Fruit fly (Drosophila melanogaster): ENCODE data around the gene rdgA.

The rdgA gene

dm6 chrX:8900094-8900493 is 6.8 kb upstream of the rdgA start, which contains the start of gene Uros1 (continued):
- TF ChIP-seq D19A (tag; optimal IDR thresholded peaks at IDR 0.05) = no peak
- TF ChIP-seq so (GFP tag; IDR thresholded peaks at IDR 0.05) = no peak
- no peak for TF ChIP-seq CG7372 (GFP tag; IDR thresholded peaks at IDR 0.05)
- peak; percentile 38; the same call in 1 of the 2 replicates for TF ChIP-seq hbn (GFP tag; IDR thresholded peaks at IDR 0.05; ENCODE audit: partially characterized antibody)
- no peak for TF ChIP-seq salm (tag; optimal IDR thresholded peaks at IDR 0.05)
- TF ChIP-seq nerfin-2 (GFP tag; IDR thresholded peaks at IDR 0.05; ENCODE audit: partially characterized antibody) = no peak
- no peak for TF ChIP-seq stc (GFP tag; IDR thresholded peaks at IDR 0.05)
- no peak for TF ChIP-seq ash1 (GFP tag; optimal IDR thresholded peaks at IDR 0.05)
- TF ChIP-seq CG17359 (tag; optimal IDR thresholded peaks at IDR 0.05) = peak; percentile 5
- TF ChIP-seq CG1602 (GFP tag; optimal IDR thresholded peaks at IDR 0.05) = no peak
- TF ChIP-seq CG31388 (GFP tag; optimal IDR thresholded peaks at IDR 0.05) = no peak
- no peak for TF ChIP-seq CG12769 (tag; optimal IDR thresholded peaks at IDR 0.05)
- TF ChIP-seq CG42726 (GFP tag; IDR thresholded peaks at IDR 0.05; ENCODE audit: partially characterized antibody) = no peak
- peak; percentile 21 for TF ChIP-seq Mad (GFP tag; optimal IDR thresholded peaks at IDR 0.05)
- no peak for TF ChIP-seq sna (GFP tag; IDR thresholded peaks at IDR 0.05; ENCODE audit: partially characterized antibody)
- no peak for TF ChIP-seq Nf-YA (GFP tag; IDR thresholded peaks at IDR 0.05)
- no peak for TF ChIP-seq Rx (GFP tag; IDR thresholded peaks at IDR 0.05)
- TF ChIP-seq CG2129 (GFP tag; IDR thresholded peaks at IDR 0.05; ENCODE audit: partially characterized antibody) = no peak
- no peak for TF ChIP-seq Lim3 (GFP tag; IDR thresholded peaks at IDR 0.05)
- peak; percentile 41; the same call in 1 of the 2 replicates for TF ChIP-seq Drgx (GFP tag; IDR thresholded peaks at IDR 0.05)
- TF ChIP-seq onecut (GFP tag; IDR thresholded peaks at IDR 0.05) = no peak
- TF ChIP-seq CoRest (tag; optimal IDR thresholded peaks at IDR 0.05) = peak; percentile 48
- no peak for TF ChIP-seq tll (GFP tag; optimal IDR thresholded peaks at IDR 0.05)
- TF ChIP-seq CG10366 (GFP tag; IDR thresholded peaks at IDR 0.05) = peak; percentile 54
- TF ChIP-seq CG8944 (GFP tag; optimal IDR thresholded peaks at IDR 0.05) = no peak
- TF ChIP-seq trh (GFP tag; optimal IDR thresholded peaks at IDR 0.05) = no peak
- TF ChIP-seq usp (GFP tag; optimal IDR thresholded peaks at IDR 0.05) = no peak
- peak; percentile 0 for TF ChIP-seq Asciz (GFP tag; optimal IDR thresholded peaks at IDR 0.05)
- TF ChIP-seq Fer2 (tag; optimal IDR thresholded peaks at IDR 0.05) = no peak
- TF ChIP-seq CG14014 (GFP tag; IDR thresholded peaks at IDR 0.05) = peak; percentile 55; the same call in 1 of the 2 replicates
- peak in 1 of 2 experiments; percentile 31 for TF ChIP-seq bsh (GFP tag; optimal IDR thresholded peaks at IDR 0.05)
- no peak for TF ChIP-seq CG6813 (GFP tag; optimal IDR thresholded peaks at IDR 0.05)
- TF ChIP-seq CG32767 (GFP tag; IDR thresholded peaks at IDR 0.05) = no peak; the same call in 1 of the 2 replicates
- TF ChIP-seq gem (tag; optimal IDR thresholded peaks at IDR 0.05) = peak; percentile 45
- peak; percentile 11 for TF ChIP-seq scrt (GFP tag; optimal IDR thresholded peaks at IDR 0.05)
- TF ChIP-seq CG3163 (GFP tag; optimal IDR thresholded peaks at IDR 0.05) = no peak
- TF ChIP-seq CG12942 (GFP tag; optimal IDR thresholded peaks at IDR 0.05) = no peak
- TF ChIP-seq B-H2 (GFP tag; optimal IDR thresholded peaks at IDR 0.05) = no peak
- TF ChIP-seq CG4730 (GFP tag; IDR thresholded peaks at IDR 0.05) = no peak
- TF ChIP-seq crc (GFP tag; optimal IDR thresholded peaks at IDR 0.05) = no peak
- no peak for TF ChIP-seq CG11723 (GFP tag; optimal IDR thresholded peaks at IDR 0.05)
- TF ChIP-seq lola (GFP tag; optimal IDR thresholded peaks at IDR 0.05) = no peak
- TF ChIP-seq eve (GFP tag; optimal IDR thresholded peaks at IDR 0.05) = no peak
- no peak for TF ChIP-seq Six4 (GFP tag; optimal IDR thresholded peaks at IDR 0.05)
- no peak for TF ChIP-seq CG10543 (GFP tag; optimal IDR thresholded peaks at IDR 0.05)
- TF ChIP-seq her (GFP tag; optimal IDR thresholded peaks at IDR 0.05) = no peak
- 0 out of 2 replicates have a peak, but pooled peaks have one; percentile 22 for TF ChIP-seq CG4404 (GFP tag; IDR thresholded peaks at IDR 0.05)
- TF ChIP-seq bowl (GFP tag; IDR thresholded peaks at IDR 0.05) = no peak
- no peak for TF ChIP-seq CG17568 (GFP tag; optimal IDR thresholded peaks at IDR 0.05)
- no peak for TF ChIP-seq CHES-1-like (GFP tag; optimal IDR thresholded peaks at IDR 0.05)
- no peak; the same call in 2 of the 3 replicates for TF ChIP-seq CG7357 (GFP tag; IDR thresholded peaks at IDR 0.05)

Measured in whole organism, embryonic.